Fruit fly (Drosophila melanogaster) whole organism, embryonic: Measurements from ENCODE around the gene Pak.

Experiments
- B-H2 ChIP-seq: fragments of 200-800 bp; sonication (Bioruptor generic); optimal IDR thresholded peaks from 2 replicates; lab custom pipeline; 2018; ENCODE audit warnings: missing biosample characterization, mild to moderate bottlenecking, missing genetic modification characterization
- Bgb ChIP-seq: fragments of 200-800 bp; sonication (Bioruptor generic); IDR thresholded peaks from 2 replicates; pipeline ENCODE4 v1.3.6; 2022; ENCODE audit warnings: missing biosample characterization, missing genetic modification characterization; ENCODE audit not compliant: partially characterized antibody
- CG11723 ChIP-seq: fragments of 200-800 bp; sonication (Bioruptor generic); optimal IDR thresholded peaks from 2 replicates; lab custom pipeline; 2017; ENCODE audit warnings: missing biosample characterization, mild to moderate bottlenecking, missing genetic modification characterization
- CG13296 ChIP-seq: fragments of 200-800 bp; sonication (Bioruptor generic); optimal IDR thresholded peaks from 3 replicates; lab custom pipeline; 2018; ENCODE audit warnings: missing biosample characterization, mild to moderate bottlenecking, missing genetic modification characterization
- CG13624 ChIP-seq: fragments of 200-800 bp; sonication (Bioruptor generic); optimal IDR thresholded peaks from 2 replicates; lab custom pipeline; 2016; ENCODE audit warnings: missing biosample characterization, missing genetic modification characterization
- CG14441 ChIP-seq: fragments of 200-800 bp; sonication (Bioruptor generic); IDR thresholded peaks from 2 replicates; pipeline ENCODE4 v1.3.6; 2022; ENCODE audit warnings: missing biosample characterization, missing genetic modification characterization
- CG14860 ChIP-seq: fragments of 200-800 bp; sonication (Bioruptor generic); IDR thresholded peaks from 3 replicates; pipeline ENCODE4 v1.3.6; 2022; ENCODE audit warnings: missing biosample characterization, missing genetic modification characterization; ENCODE audit not compliant: partially characterized antibody
- CG15269 ChIP-seq: fragments of 200-800 bp; sonication (Bioruptor generic); optimal IDR thresholded peaks from 2 replicates; lab custom pipeline; 2018; ENCODE audit warnings: missing biosample characterization, mild to moderate bottlenecking, missing genetic modification characterization, moderate library complexity
- CG16815 ChIP-seq: fragments of 200-800 bp; sonication (Bioruptor generic); optimal IDR thresholded peaks from 3 replicates; lab custom pipeline; 2017; ENCODE audit warnings: missing biosample characterization, mild to moderate bottlenecking, missing genetic modification characterization
- CG17186 ChIP-seq: fragments of 200-800 bp; sonication (Bioruptor generic); optimal IDR thresholded peaks from 3 replicates; lab custom pipeline; 2017; ENCODE audit warnings: missing biosample characterization, missing genetic modification reagents, missing genetic modification characterization
- CG17359 ChIP-seq: fragments of 200-800 bp; sonication (Bioruptor generic); optimal IDR thresholded peaks from 3 replicates; lab custom pipeline; 2018; ENCODE audit warnings: missing biosample characterization, mild to moderate bottlenecking, missing genetic modification characterization, moderate library complexity
- CG17802 ChIP-seq: fragments of 200-800 bp; sonication (Bioruptor generic); optimal IDR thresholded peaks from 2 replicates; lab custom pipeline; 2018; ENCODE audit warnings: missing biosample characterization, mild to moderate bottlenecking, missing genetic modification characterization, moderate library complexity
- CG31365 ChIP-seq: fragments of 200-800 bp; sonication (Bioruptor generic); optimal IDR thresholded peaks from 2 replicates; lab custom pipeline; 2018; ENCODE audit warnings: missing biosample characterization, mild to moderate bottlenecking, missing genetic modification characterization
- CG3838 ChIP-seq: fragments of 200-800 bp; sonication (Bioruptor generic); optimal IDR thresholded peaks from 3 replicates; lab custom pipeline; 2016; ENCODE audit warnings: missing biosample characterization, missing genetic modification characterization
- CG7745 ChIP-seq: fragments of 200-800 bp; sonication (Bioruptor generic); optimal IDR thresholded peaks from 2 replicates; lab custom pipeline; 2018; ENCODE audit warnings: missing biosample characterization, mild to moderate bottlenecking, missing genetic modification characterization, moderate library complexity
- CG7786 ChIP-seq: fragments of 200-800 bp; sonication (Bioruptor generic); optimal IDR thresholded peaks from 2 replicates; lab custom pipeline; 2016; ENCODE audit warnings: missing biosample characterization, missing genetic modification characterization
- CG9727 ChIP-seq: fragments of 200-800 bp; sonication (Bioruptor generic); optimal IDR thresholded peaks from 3 replicates; lab custom pipeline; 2017; ENCODE audit warnings: missing biosample characterization, mild to moderate bottlenecking, missing genetic modification characterization
- CG9932 ChIP-seq: fragments of 200-800 bp; sonication (Bioruptor generic); IDR thresholded peaks from 2 replicates; pipeline ENCODE4 v1.3.6; 2022; ENCODE audit warnings: missing biosample characterization, missing genetic modification characterization
- Dip2 ChIP-seq: fragments of 200-800 bp; sonication (Bioruptor generic); IDR thresholded peaks from 2 replicates; pipeline ENCODE4 v1.3.6; 2022; ENCODE audit warnings: missing biosample characterization, missing genetic modification characterization
- Dref ChIP-seq: fragments of 200-800 bp; sonication (Bioruptor generic); IDR thresholded peaks from 2 replicates; pipeline ENCODE4 v1.3.6; 2022; ENCODE audit warnings: missing biosample characterization, missing genetic modification characterization
- Gsc ChIP-seq: fragments of 200-800 bp; sonication (Bioruptor generic); IDR thresholded peaks from 2 replicates; pipeline ENCODE4 v1.3.6; 2022; ENCODE audit warnings: missing biosample characterization, missing genetic modification characterization
- H2.0 ChIP-seq: fragments of 200-800 bp; sonication (Bioruptor generic); IDR thresholded peaks from 2 replicates; pipeline ENCODE4 v1.3.6; 2022; ENCODE audit warnings: missing biosample characterization, missing genetic modification characterization
- HLH3B ChIP-seq: fragments of 200-800 bp; sonication (Bioruptor generic); IDR thresholded peaks from 2 replicates; pipeline ENCODE4 v1.3.6; 2022; ENCODE audit warnings: missing biosample characterization, missing genetic modification characterization
- MBD-R2 ChIP-seq: fragments of 200-800 bp; sonication (Bioruptor generic); IDR thresholded peaks from 2 replicates; pipeline ENCODE4 v1.3.6; 2022; ENCODE audit warnings: missing biosample characterization, missing genetic modification characterization
- MESR4 ChIP-seq: fragments of 200-800 bp; sonication (Bioruptor generic); optimal IDR thresholded peaks from 2 replicates; lab custom pipeline; 2018; ENCODE audit warnings: missing biosample characterization, mild to moderate bottlenecking, missing genetic modification characterization, moderate library complexity
- NK7.1 ChIP-seq: fragments of 200-800 bp; sonication (Bioruptor generic); optimal IDR thresholded peaks from 3 replicates; lab custom pipeline; 2016; ENCODE audit warnings: missing biosample characterization, missing genetic modification characterization
- Oaz ChIP-seq: fragments of 200-800 bp; sonication (Bioruptor generic); IDR thresholded peaks from 2 replicates; pipeline ENCODE4 v1.3.6; 2022; ENCODE audit warnings: missing biosample characterization, missing genetic modification characterization
- Optix ChIP-seq: fragments of 200-800 bp; sonication (Bioruptor generic); IDR thresholded peaks from 3 replicates; pipeline ENCODE4 v1.3.6; 2022; ENCODE audit warnings: missing biosample characterization, missing genetic modification characterization
- PHDP ChIP-seq: fragments of 200-800 bp; sonication (Bioruptor generic); optimal IDR thresholded peaks from 3 replicates; lab custom pipeline; 2018; ENCODE audit warnings: missing biosample characterization, mild to moderate bottlenecking, missing genetic modification characterization, moderate library complexity
- Six4 ChIP-seq: fragments of 200-800 bp; sonication (Bioruptor generic); optimal IDR thresholded peaks from 2 replicates; lab custom pipeline; 2016; ENCODE audit warnings: missing biosample characterization, missing genetic modification characterization
- TFAM ChIP-seq: fragments of 200-800 bp; sonication (Bioruptor generic); optimal IDR thresholded peaks from 2 replicates; lab custom pipeline; 2017; ENCODE audit warnings: missing biosample characterization, missing genetic modification characterization, inconsistent platforms
- ab ChIP-seq: fragments of 200-800 bp; sonication (Bioruptor generic); optimal IDR thresholded peaks from 2 replicates; lab custom pipeline; 2016; ENCODE audit warnings: missing biosample characterization, missing genetic modification characterization
- abd-A ChIP-seq: fragments of 200-800 bp; sonication (Bioruptor generic); optimal IDR thresholded peaks from 3 replicates; lab custom pipeline; 2019; ENCODE audit warnings: missing biosample characterization, mild to moderate bottlenecking, missing genetic modification characterization, moderate library complexity
- bab2 ChIP-seq: fragments of 200-800 bp; sonication (Bioruptor generic); optimal IDR thresholded peaks from 2 replicates; lab custom pipeline; 2016; ENCODE audit warnings: missing biosample characterization, missing genetic modification characterization
- cato ChIP-seq: fragments of 200-800 bp; sonication (Bioruptor generic); optimal IDR thresholded peaks from 2 replicates; lab custom pipeline; 2016; ENCODE audit warnings: missing biosample characterization, missing genetic modification characterization, borderline replicate concordance
- chm ChIP-seq: fragments of 200-800 bp; sonication (Bioruptor generic); IDR thresholded peaks from 2 replicates; pipeline ENCODE4 v1.3.6; 2022; ENCODE audit warnings: missing biosample characterization, missing genetic modification characterization
- dmrt11E ChIP-seq: fragments of 200-800 bp; sonication (Bioruptor generic); optimal IDR thresholded peaks from 3 replicates; lab custom pipeline; 2018; ENCODE audit warnings: missing biosample characterization, mild to moderate bottlenecking, missing genetic modification characterization, moderate library complexity
- gce ChIP-seq: fragments of 200-800 bp; sonication (Bioruptor generic); IDR thresholded peaks from 3 replicates; pipeline ENCODE4 v1.3.6; 2022; ENCODE audit warnings: missing biosample characterization, missing genetic modification characterization
- gro ChIP-seq: fragments of 200-800 bp; sonication (Bioruptor generic); optimal IDR thresholded peaks from 2 replicates; lab custom pipeline; 2016; ENCODE audit warnings: missing biosample characterization, missing genetic modification characterization
- jigr1 ChIP-seq: fragments of 200-800 bp; sonication (Bioruptor generic); IDR thresholded peaks from 3 replicates; pipeline ENCODE4 v1.3.6; 2022; ENCODE audit warnings: missing biosample characterization, missing genetic modification characterization
- lov ChIP-seq, 2 experiments: fragments of 200-800 bp in 1 of 2; fragments of >200 bp in 1 of 2; sonication (Bioruptor generic) in 1 of 2; IDR thresholded peaks in 1 of 2; optimal IDR thresholded peaks in 1 of 2; 2 replicates in 1 of 2; 3 replicates in 1 of 2; pipeline versions ENCODE4 v1.3.6 to Lab custom; 2017 to 2022; ENCODE audit warnings: missing biosample characterization in 1 of 2, missing genetic modification characterization in 1 of 2
- mam ChIP-seq: fragments of 200-800 bp; sonication (Bioruptor generic); optimal IDR thresholded peaks from 3 replicates; lab custom pipeline; 2016; ENCODE audit warnings: missing biosample characterization, missing genetic modification characterization
- nmo ChIP-seq: fragments of 200-800 bp; sonication (Bioruptor generic); optimal IDR thresholded peaks from 2 replicates; lab custom pipeline; 2018; ENCODE audit warnings: missing biosample characterization, mild to moderate bottlenecking, missing genetic modification characterization, moderate library complexity
- pb ChIP-seq: fragments of 200-800 bp; sonication (Bioruptor generic); optimal IDR thresholded peaks from 3 replicates; lab custom pipeline; 2016; ENCODE audit warnings: missing biosample characterization, missing genetic modification characterization
- pum ChIP-seq: fragments of 200-800 bp; sonication (Bioruptor generic); optimal IDR thresholded peaks from 2 replicates; lab custom pipeline; 2016; ENCODE audit warnings: missing biosample characterization, missing genetic modification characterization
- ranshi ChIP-seq: fragments of 200-800 bp; sonication (Bioruptor generic); IDR thresholded peaks from 2 replicates; pipeline ENCODE4 v1.3.6; 2022; ENCODE audit warnings: missing biosample characterization, missing genetic modification characterization
- sd ChIP-seq: fragments of 200-800 bp; sonication (Bioruptor generic); optimal IDR thresholded peaks from 3 replicates; lab custom pipeline; 2018; ENCODE audit warnings: missing biosample characterization, mild to moderate bottlenecking, missing genetic modification characterization, moderate library complexity
- sna ChIP-seq: fragments of 200-800 bp; sonication (Bioruptor generic); IDR thresholded peaks from 2 replicates; pipeline ENCODE4 v1.3.6; 2022; ENCODE audit warnings: missing biosample characterization, missing genetic modification characterization; ENCODE audit not compliant: partially characterized antibody
- stwl ChIP-seq: fragments of 200-800 bp; sonication (Bioruptor generic); optimal IDR thresholded peaks from 3 replicates; lab custom pipeline; 2018; ENCODE audit warnings: missing biosample characterization, mild to moderate bottlenecking, missing genetic modification characterization, moderate library complexity
- tap ChIP-seq: fragments of 200-800 bp; optimal IDR thresholded peaks from 3 replicates; lab custom pipeline; 2019; ENCODE audit warnings: missing biosample characterization, mild to moderate bottlenecking, missing genetic modification characterization, moderate library complexity
- tx ChIP-seq: fragments of 200-800 bp; sonication (Bioruptor generic); optimal IDR thresholded peaks from 2 replicates; lab custom pipeline; 2016; ENCODE audit warnings: missing biosample characterization, missing genetic modification characterization
- wek ChIP-seq: fragments of 200-800 bp; sonication (Bioruptor generic); optimal IDR thresholded peaks from 3 replicates; lab custom pipeline; 2018; ENCODE audit warnings: missing biosample characterization, mild to moderate bottlenecking, missing genetic modification characterization, moderate library complexity

The Pak gene

dm6 chr3R:6380129-6380528 is 29.4 kb downstream of the Pak start, which contains the start of the genes CG1024 and TfIIFalpha (continued):
- TF ChIP-seq TFAM (GFP tag; lab: Kevin White, UChicago) (no peak), MBD-R2 (GFP tag; lab: Robert Waterston, UW) (peak; percentile 73), mam (GFP tag; lab: Kevin White, UChicago) (peak; percentile 8), CG3838 (GFP tag; lab: Kevin White, UChicago) (no peak), H2.0 (GFP tag; lab: Robert Waterston, UW) (no peak), Six4 (GFP tag; lab: Kevin White, UChicago) (no peak), gce (GFP tag; lab: Robert Waterston, UW) (no peak), CG9727 (GFP tag; lab: Kevin White, UChicago) (no peak), pum (GFP tag; lab: Kevin White, UChicago) (no peak), CG17802 (no peak), abd-A (tag; lab: Kevin White, UChicago) (no peak), ab (GFP tag; lab: Kevin White, UChicago) (no peak), CG11723 (GFP tag; lab: Kevin White, UChicago) (no peak), CG14441 (GFP tag; lab: Robert Waterston, UW) (no peak), sna (GFP tag; lab: Robert Waterston, UW) (peak; percentile 90), CG15269 (tag; lab: Kevin White, UChicago) (no peak), NK7.1 (no peak), CG13296 (GFP tag; lab: Kevin White, UChicago) (no peak), stwl (tag; lab: Kevin White, UChicago) (peak; percentile 84), chm (GFP tag; lab: Robert Waterston, UW) (no peak), MESR4 (GFP tag; lab: Kevin White, UChicago) (peak; percentile 8), Gsc (GFP tag; lab: Robert Waterston, UW) (no peak), pb (GFP tag; lab: Kevin White, UChicago) (no peak), CG17359 (tag; lab: Kevin White, UChicago) (no peak), dmrt11E (tag; lab: Kevin White, UChicago) (no peak), HLH3B (no peak), wek (no peak), Dip2 (no peak), Oaz (GFP tag; lab: Robert Waterston, UW) (no peak), gro (GFP tag; lab: Kevin White, UChicago) (no peak), ranshi (no peak), CG7786 (GFP tag; lab: Kevin White, UChicago) (no peak), Dref (GFP tag; lab: Robert Waterston, UW) (peak; percentile 78), B-H2 (GFP tag; lab: Kevin White, UChicago) (no peak), tx (GFP tag; lab: Kevin White, UChicago) (no peak), nmo (GFP tag; lab: Kevin White, UChicago) (peak; percentile 40), CG31365 (tag; lab: Kevin White, UChicago) (no peak), bab2 (GFP tag; lab: Kevin White, UChicago) (no peak), sd (no peak), CG7745 (tag; lab: Kevin White, UChicago) (no peak), tap (tag; lab: Kevin White, UChicago) (no peak), CG14860 (GFP tag; lab: Robert Waterston, UW) (peak; percentile 95), Optix (no peak), lov (optimal IDR thresholded peaks at IDR 0.05; lab: Kevin White, UChicago) (no peak), lov (GFP tag; IDR thresholded peaks at IDR 0.05; lab: Robert Waterston, UW) (no peak), CG16815 (GFP tag; lab: Kevin White, UChicago) (no peak), jigr1 (GFP tag; lab: Robert Waterston, UW) (no peak), Bgb (GFP tag; lab: Robert Waterston, UW) (peak; percentile 79), CG13624 (GFP tag; lab: Kevin White, UChicago) (no peak), CG9932 (no peak), CG17186 (GFP tag; lab: Kevin White, UChicago) (peak; percentile 25), cato (GFP tag; lab: Kevin White, UChicago) (no peak), PHDP (tag; lab: Kevin White, UChicago) (no peak)
